Worm (Caenorhabditis elegans) whole organism, L1 larva: ENCODE measurements around the gene gon-14.
"Not testable (repeated sequence)": the region's sequence is repeated elsewhere in the genome, so short reads cannot be mapped to it uniquely, and the experiment has no call there.

ENCODE experiments used
- C16A3.4 ChIP-seq: fragments of 150-350 bp; optimal IDR thresholded peaks from 2 replicates; lab custom pipeline; 2014; ENCODE audit warnings: missing biosample characterization, missing genetic modification characterization
- aha-1 ChIP-seq: fragments of 150-350 bp; optimal IDR thresholded peaks from 2 replicates; lab custom pipeline; 2014; ENCODE audit warnings: missing biosample characterization, missing genetic modification characterization
- aly-2 ChIP-seq: fragments of 150-350 bp; optimal IDR thresholded peaks from 2 replicates; lab custom pipeline; 2014; ENCODE audit warnings: missing biosample characterization, missing genetic modification characterization
- ama-1 ChIP-seq: fragments of 150-350 bp; optimal IDR thresholded peaks from 2 replicates; lab custom pipeline; 2014
- blmp-1 ChIP-seq: fragments of 150-350 bp; optimal IDR thresholded peaks from 2 replicates; lab custom pipeline; 2014; ENCODE audit warnings: missing biosample characterization, missing genetic modification characterization
- ceh-82 ChIP-seq, 3 experiments: fragments of 150-350 bp in 1 of 3; sonication (generic microtip) in 2 of 3; optimal IDR thresholded peaks; 2 replicates each; lab custom pipeline; 2014 to 2017; ENCODE audit warnings: missing biosample characterization in 3 of 3, missing genetic modification characterization in 3 of 3
- ces-1 ChIP-seq: fragments of 150-350 bp; optimal IDR thresholded peaks from 2 replicates; lab custom pipeline; 2014; ENCODE audit warnings: missing biosample characterization, missing genetic modification reagents, missing genetic modification characterization
- dpl-1 ChIP-seq, 3 experiments: fragments of 150-350 bp in 2 of 3; sonication (generic microtip) in 1 of 3; optimal IDR thresholded peaks; 2 replicates each; lab custom pipeline; 2014 to 2017; ENCODE audit warnings: missing biosample characterization in 3 of 3, missing genetic modification characterization in 3 of 3, missing genetic modification reagents in 3 of 3
- dsc-1 ChIP-seq: sonication (generic microtip); optimal IDR thresholded peaks from 2 replicates; lab custom pipeline; 2016; ENCODE audit warnings: mild to moderate bottlenecking, missing genetic modification characterization, missing compliant biosample characterization
- efl-1 ChIP-seq, 4 experiments: fragments of 150-350 bp; optimal IDR thresholded peaks in 3 of 4; peaks in 1 of 4; 1 replicate in 1 of 4; 2 replicates in 3 of 4; lab custom pipeline; 2014; ENCODE audit warnings: missing biosample characterization in 2 of 4, missing genetic modification characterization in 2 of 4, missing genetic modification reagents in 2 of 4
- elt-3 ChIP-seq, 6 experiments: fragments of 150-350 bp in 1 of 6; sonication (generic microtip); optimal IDR thresholded peaks; 2 replicates each; lab custom pipeline; 2017 to 2018; ENCODE audit warnings: missing biosample characterization in 6 of 6, missing genetic modification characterization in 6 of 6, inconsistent platforms in 1 of 6
- fkh-10 ChIP-seq: sonication (generic microtip); optimal IDR thresholded peaks from 2 replicates; lab custom pipeline; 2017; ENCODE audit warnings: missing biosample characterization, missing genetic modification reagents, missing genetic modification characterization
- hlh-17 ChIP-seq: fragments of 200-800 bp; sonication (Bioruptor generic); optimal IDR thresholded peaks from 2 replicates; lab custom pipeline; 2018; ENCODE audit warnings: missing genetic modification characterization, mild to moderate bottlenecking, missing compliant biosample characterization, moderate library complexity, borderline replicate concordance
- irx-1 ChIP-seq: sonication (generic microtip); optimal IDR thresholded peaks from 2 replicates; lab custom pipeline; 2016; ENCODE audit warnings: missing genetic modification characterization, missing compliant biosample characterization
- isw-1 ChIP-seq: fragments of 200-800 bp; sonication (Bioruptor generic); IDR thresholded peaks from 2 replicates; pipeline ENCODE4 v1.3.6; 2022; ENCODE audit warnings: missing genetic modification characterization, missing compliant biosample characterization
- lin-13 ChIP-seq: fragments of 150-350 bp; optimal IDR thresholded peaks from 2 replicates; lab custom pipeline; 2014; ENCODE audit warnings: missing biosample characterization, missing genetic modification reagents, missing genetic modification characterization
- lin-15B ChIP-seq: fragments of 150-350 bp; sonication (generic microtip); optimal IDR thresholded peaks from 3 replicates; lab custom pipeline; 2014; ENCODE audit warnings: missing biosample characterization, missing genetic modification characterization
- lin-39 ChIP-seq: fragments of 150-350 bp; optimal IDR thresholded peaks from 2 replicates; lab custom pipeline; 2014; ENCODE audit warnings: missing biosample characterization, missing genetic modification reagents, missing genetic modification characterization
- mep-1 ChIP-seq: fragments of 150-350 bp; optimal IDR thresholded peaks from 2 replicates; lab custom pipeline; 2014; ENCODE audit warnings: missing biosample characterization, missing genetic modification characterization
- nhr-12 ChIP-seq: sonication (generic microtip); optimal IDR thresholded peaks from 2 replicates; lab custom pipeline; 2017; ENCODE audit warnings: missing biosample characterization, missing genetic modification characterization
- nhr-19 ChIP-seq: fragments of 200-800 bp; sonication (Bioruptor generic); conservative IDR thresholded peaks from 2 replicates; pipeline ENCODE4 v1.3.6; 2022; ENCODE audit warnings: missing genetic modification characterization, missing compliant biosample characterization
- nhr-20 ChIP-seq: sonication (generic microtip); optimal IDR thresholded peaks from 2 replicates; lab custom pipeline; 2016; ENCODE audit warnings: mild to moderate bottlenecking, missing genetic modification characterization, missing compliant biosample characterization
- nhr-237 ChIP-seq: fragments of 150-350 bp; optimal IDR thresholded peaks from 2 replicates; lab custom pipeline; 2014; ENCODE audit warnings: missing biosample characterization, missing genetic modification characterization
- nhr-47 ChIP-seq: sonication (generic microtip); optimal IDR thresholded peaks from 2 replicates; lab custom pipeline; 2016; ENCODE audit warnings: mild to moderate bottlenecking, missing genetic modification characterization, moderate library complexity, missing compliant biosample characterization
- nhr-84 ChIP-seq: sonication (generic microtip); optimal IDR thresholded peaks from 2 replicates; lab custom pipeline; 2017; ENCODE audit warnings: missing biosample characterization, missing genetic modification characterization
- sptf-1 ChIP-seq: fragments of 150-350 bp; optimal IDR thresholded peaks from 2 replicates; lab custom pipeline; 2014; ENCODE audit warnings: missing biosample characterization, missing genetic modification characterization
- sup-37 ChIP-seq: fragments of 200-800 bp; sonication (Bioruptor generic); optimal IDR thresholded peaks from 2 replicates; lab custom pipeline; 2018; ENCODE audit warnings: mild to moderate bottlenecking, missing genetic modification characterization, missing compliant biosample characterization
- swsn-7 ChIP-seq: sonication (generic microtip); optimal IDR thresholded peaks from 2 replicates; lab custom pipeline; 2016; ENCODE audit warnings: missing genetic modification characterization, missing compliant biosample characterization
- tbx-2 ChIP-seq: sonication (generic microtip); optimal IDR thresholded peaks from 2 replicates; lab custom pipeline; 2016; ENCODE audit warnings: missing genetic modification characterization, missing compliant biosample characterization
- tlp-1 ChIP-seq: fragments of 150-350 bp; optimal IDR thresholded peaks from 2 replicates; lab custom pipeline; 2014; ENCODE audit warnings: missing biosample characterization, missing genetic modification characterization
- unc-30 ChIP-seq: sonication (generic microtip); optimal IDR thresholded peaks from 2 replicates; lab custom pipeline; 2017; ENCODE audit warnings: missing biosample characterization, missing genetic modification characterization
- unc-98 ChIP-seq: fragments of 200-800 bp; sonication (Bioruptor generic); IDR thresholded peaks from 2 replicates; pipeline ENCODE4 v1.3.6; 2022; ENCODE audit warnings: missing genetic modification characterization, missing compliant biosample characterization
- ztf-11 ChIP-seq, 2 experiments: sonication (generic microtip); optimal IDR thresholded peaks; 2 replicates each; lab custom pipeline; 2016 to 2017; ENCODE audit warnings: missing genetic modification characterization in 2 of 2, missing biosample characterization in 1 of 2, missing compliant biosample characterization in 1 of 2
- ztf-4 ChIP-seq: fragments of 150-350 bp; optimal IDR thresholded peaks from 2 replicates; lab custom pipeline; 2014; ENCODE audit warnings: missing biosample characterization, missing genetic modification characterization

Gene gon-14

ce11 chrV:6593700-6594244 is 17.2 kb downstream of the gon-14 start, which contains the start of gene hcp-1 (continued):
- peak; percentile 9 for TF ChIP-seq swsn-7
- no peak for TF ChIP-seq hlh-17 (GFP tag; lab: Kevin White, UChicago)
- TF ChIP-seq lin-39 (tag; lab: Kevin White, UChicago): no peak
- no peak for TF ChIP-seq tlp-1 (tag; lab: Kevin White, UChicago)
- TF ChIP-seq nhr-20 (tag; lab: Kevin White, UChicago): peak; percentile 20
- TF ChIP-seq aly-2 (tag; lab: Kevin White, UChicago): no peak
- no peak for TF ChIP-seq tbx-2 (tag; lab: Kevin White, UChicago)
- TF ChIP-seq mep-1 (tag; lab: Kevin White, UChicago): peak; percentile 57
- peak; percentile 91 to 95 for TF ChIP-seq efl-1 (optimal IDR thresholded peaks at IDR 0.05; lab: Kevin White, UChicago)
- TF ChIP-seq efl-1 (GFP tag; optimal IDR thresholded peaks at IDR 0.05 in 1 of 2; lab: Kevin White, UChicago): peak; percentile 89 to 99
- TF ChIP-seq, all 84 proteins: peak for 16

- TF ChIP-seq nhr-84 (tag; lab: Kevin White, UChicago): no peak
- no peak for TF ChIP-seq ztf-11 (tag; optimal IDR thresholded peaks at IDR 0.05; lab: Kevin White, UChicago)
- no peak for TF ChIP-seq ceh-82 (tag; optimal IDR thresholded peaks at IDR 0.05; lab: Kevin White, UChicago)
- TF ChIP-seq lin-13 (GFP tag; lab: Kevin White, UChicago): no peak
- TF ChIP-seq ces-1: no peak
- no peak for TF ChIP-seq nhr-12
- no peak for TF ChIP-seq sup-37 (GFP tag; lab: Kevin White, UChicago)
- no peak for TF ChIP-seq ama-1 (lab: Kevin White, UChicago)
- no peak for TF ChIP-seq isw-1 (GFP tag; lab: Robert Waterston, UW)
- no peak for TF ChIP-seq nhr-19
- no peak for TF ChIP-seq nhr-237 (tag; lab: Kevin White, UChicago)
- TF ChIP-seq sptf-1 (tag; lab: Kevin White, UChicago): no peak
- TF ChIP-seq ztf-4: no peak
- TF ChIP-seq unc-98 (GFP tag; lab: Robert Waterston, UW): no peak
- TF ChIP-seq aha-1 (tag; lab: Kevin White, UChicago): no peak
- TF ChIP-seq dpl-1 (GFP tag; optimal IDR thresholded peaks at IDR 0.05; lab: Kevin White, UChicago): no peak
These were observed 20.7 kb downstream of the gon-14 start, which contains the start of gene ZK1055.2 for ce11 chrV:6590283-6590682. Gene ZK1055.2 (plus strand): TSS chrV:6590583.

DNA sequence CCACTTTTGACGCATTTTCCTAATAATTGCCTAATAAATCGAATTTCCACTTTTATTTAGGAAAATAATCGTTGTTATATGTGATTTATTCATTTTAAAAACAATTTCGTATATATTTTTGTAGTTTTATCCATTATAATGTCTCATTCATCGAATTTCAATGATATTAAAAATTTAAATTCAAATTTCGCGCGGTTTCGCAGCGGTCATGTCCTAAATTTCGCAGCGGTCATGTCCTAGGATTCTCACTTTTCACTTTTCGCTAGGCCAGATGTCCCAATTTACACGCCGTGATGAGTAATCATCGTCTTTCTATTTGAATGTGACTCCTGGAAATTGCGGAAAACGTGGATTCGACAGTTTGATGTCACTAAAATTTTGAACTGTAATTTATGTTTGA is 29.2 kb downstream of the gon-14 start, which contains the start of gene ZK1055.4:
ZK1055.4 (plus strand) TSS at position 301 of the 400 bp plus-strand sequence.
- TF ChIP-seq efl-1 (optimal IDR thresholded peaks at IDR 0.05; lab: Kevin White, UChicago): not testable (repeated sequence)
- peak in 1 of 2 experiments; percentile 17 for TF ChIP-seq efl-1 (GFP tag; optimal IDR thresholded peaks at IDR 0.05 in 1 of 2; lab: Kevin White, UChicago)
- TF ChIP-seq dpl-1 (GFP tag; optimal IDR thresholded peaks at IDR 0.05; lab: Kevin White, UChicago): peak in 1 of 3 experiments; percentile 4
- peak; percentile 44 for TF ChIP-seq blmp-1 (tag; lab: Kevin White, UChicago)

ce11 chrV:6579992-6580391 is 31.0 kb downstream of the gon-14 start, which contains the start of gene EGAP9.3:
Gene EGAP9.3 (minus strand): TSS chrV:6580122.
- TF ChIP-seq swsn-7: no peak
- no peak for TF ChIP-seq nhr-84 (tag; lab: Kevin White, UChicago)
- TF ChIP-seq C16A3.4 (tag; lab: Kevin White, UChicago): no peak

- TF ChIP-seq unc-98 (GFP tag; lab: Robert Waterston, UW): no peak
- no peak for TF ChIP-seq lin-15B
- TF ChIP-seq unc-30 (tag; lab: Kevin White, UChicago): no peak
- no peak for TF ChIP-seq nhr-84 (tag; lab: Kevin White, UChicago)
- TF ChIP-seq nhr-47 (tag; lab: Kevin White, UChicago): no peak
- TF ChIP-seq dpl-1 (GFP tag; optimal IDR thresholded peaks at IDR 0.05; lab: Kevin White, UChicago): no peak
- TF ChIP-seq elt-3 (tag; optimal IDR thresholded peaks at IDR 0.05; lab: Kevin White, UChicago): no peak
- TF ChIP-seq fkh-10 (GFP tag; lab: Kevin White, UChicago): no peak
- TF ChIP-seq irx-1 (tag; lab: Kevin White, UChicago): no peak
- no peak for TF ChIP-seq swsn-7
- no peak for TF ChIP-seq dsc-1
These were observed 34.4 kb downstream of the gon-14 start, which contains the start of gene EGAP9.4 for ce11 chrV:6576567-6576966. Gene EGAP9.4 (plus strand): TSS chrV:6576867.
